Fruit fly (Drosophila melanogaster) whole organism, embryonic: ENCODE results near the gene CG6912.
A peak's percentile ranks its signal among the peaks of the same experiment; 100 is the strongest.

ENCODE experiments used
- Bteb2 ChIP-seq: fragments of 200-800 bp; sonication (Bioruptor generic); optimal IDR thresholded peaks from 2 replicates; lab custom pipeline; 2016; ENCODE audit warnings: missing biosample characterization, missing genetic modification characterization
- CG10366 ChIP-seq: fragments of 200-800 bp; sonication (Bioruptor generic); IDR thresholded peaks from 2 replicates; pipeline ENCODE4 v1.3.6; 2022; ENCODE audit warnings: missing biosample characterization, missing genetic modification characterization
- CG11560 ChIP-seq: fragments of 200-800 bp; sonication (Bioruptor generic); IDR thresholded peaks from 3 replicates; pipeline ENCODE4 v1.3.6; 2022; ENCODE audit warnings: missing biosample characterization, missing genetic modification characterization
- CG12071 ChIP-seq: fragments of 200-800 bp; sonication (Bioruptor generic); optimal IDR thresholded peaks from 3 replicates; lab custom pipeline; 2018; ENCODE audit warnings: missing biosample characterization, mild to moderate bottlenecking, missing genetic modification characterization
- CG12236 ChIP-seq: fragments of 200-800 bp; sonication (Bioruptor generic); optimal IDR thresholded peaks from 2 replicates; lab custom pipeline; 2016; ENCODE audit warnings: missing biosample characterization, missing genetic modification characterization
- CG14014 ChIP-seq: fragments of 200-800 bp; sonication (Bioruptor generic); IDR thresholded peaks from 2 replicates; pipeline ENCODE4 v1.3.6; 2022; ENCODE audit warnings: missing biosample characterization, missing genetic modification characterization
- CG14965 ChIP-seq: fragments of 200-800 bp; sonication (Bioruptor generic); optimal IDR thresholded peaks from 2 replicates; lab custom pipeline; 2016; ENCODE audit warnings: missing biosample characterization, missing genetic modification characterization, borderline replicate concordance
- CG16863 ChIP-seq: fragments of 200-800 bp; sonication (Bioruptor generic); optimal IDR thresholded peaks from 3 replicates; lab custom pipeline; 2016; ENCODE audit warnings: missing biosample characterization, missing genetic modification characterization
- CG17802 ChIP-seq: fragments of 200-800 bp; sonication (Bioruptor generic); optimal IDR thresholded peaks from 2 replicates; lab custom pipeline; 2018; ENCODE audit warnings: missing biosample characterization, mild to moderate bottlenecking, missing genetic modification characterization, moderate library complexity
- CG2116 ChIP-seq: fragments of 200-800 bp; sonication (Bioruptor generic); optimal IDR thresholded peaks from 3 replicates; lab custom pipeline; 2018; ENCODE audit warnings: missing biosample characterization, mild to moderate bottlenecking, missing genetic modification characterization
- CG3065 ChIP-seq: fragments of 200-800 bp; sonication (Bioruptor generic); optimal IDR thresholded peaks from 2 replicates; lab custom pipeline; 2016; ENCODE audit warnings: missing biosample characterization, missing genetic modification characterization
- CG4282 ChIP-seq: fragments of 200-800 bp; sonication (Bioruptor generic); optimal IDR thresholded peaks from 2 replicates; lab custom pipeline; 2016; ENCODE audit warnings: missing biosample characterization, missing genetic modification characterization
- CG4404 ChIP-seq: fragments of 200-800 bp; sonication (Bioruptor generic); IDR thresholded peaks from 2 replicates; pipeline ENCODE4 v1.3.6; 2022; ENCODE audit warnings: missing biosample characterization, missing genetic modification characterization
- CG6254 ChIP-seq: fragments of 200-800 bp; sonication (Bioruptor generic); optimal IDR thresholded peaks from 3 replicates; lab custom pipeline; 2017; ENCODE audit warnings: mild to moderate bottlenecking, missing biosample characterization, missing genetic modification reagents, missing genetic modification characterization
- CG6791 ChIP-seq: fragments of 200-800 bp; sonication (Bioruptor generic); IDR thresholded peaks from 3 replicates; pipeline ENCODE4 v1.3.6; 2022; ENCODE audit warnings: missing biosample characterization, missing genetic modification characterization; ENCODE audit not compliant: partially characterized antibody
- CG8944 ChIP-seq: fragments of 200-800 bp; sonication (Bioruptor generic); optimal IDR thresholded peaks from 3 replicates; lab custom pipeline; 2016; ENCODE audit warnings: missing biosample characterization, missing genetic modification characterization
- CG9215 ChIP-seq: fragments of 200-800 bp; sonication (Bioruptor generic); IDR thresholded peaks from 2 replicates; pipeline ENCODE4 v1.3.6; 2022; ENCODE audit warnings: missing biosample characterization, missing genetic modification characterization
- CG9437 ChIP-seq: fragments of 200-800 bp; sonication (Bioruptor generic); optimal IDR thresholded peaks from 2 replicates; lab custom pipeline; 2018; ENCODE audit warnings: missing biosample characterization, mild to moderate bottlenecking, missing genetic modification characterization
- CG9609 ChIP-seq: fragments of 200-800 bp; sonication (Bioruptor generic); optimal IDR thresholded peaks from 3 replicates; lab custom pipeline; 2016; ENCODE audit warnings: missing biosample characterization, missing genetic modification characterization
- Chrac-16 ChIP-seq: fragments of 200-800 bp; sonication (Bioruptor generic); optimal IDR thresholded peaks from 3 replicates; lab custom pipeline; 2016; ENCODE audit warnings: missing biosample characterization, missing genetic modification characterization
- D19A ChIP-seq: fragments of 200-800 bp; optimal IDR thresholded peaks from 3 replicates; lab custom pipeline; 2019; ENCODE audit warnings: missing biosample characterization, mild to moderate bottlenecking, missing genetic modification characterization, moderate library complexity
- Dp ChIP-seq: fragments of 200-800 bp; sonication (Bioruptor generic); optimal IDR thresholded peaks from 2 replicates; lab custom pipeline; 2018; ENCODE audit warnings: missing biosample characterization, mild to moderate bottlenecking, missing genetic modification characterization, moderate library complexity
- E2f2 ChIP-seq: fragments of 200-800 bp; sonication (Bioruptor generic); IDR thresholded peaks from 2 replicates; pipeline ENCODE4 v1.3.6; 2022; ENCODE audit warnings: missing biosample characterization, missing genetic modification characterization
- HLH4C ChIP-seq: fragments of 200-800 bp; sonication (Bioruptor generic); IDR thresholded peaks from 3 replicates; pipeline ENCODE4 v1.3.6; 2022; ENCODE audit warnings: missing biosample characterization, missing genetic modification characterization; ENCODE audit not compliant: partially characterized antibody
- Jarid2 ChIP-seq: fragments of 200-800 bp; sonication (Bioruptor generic); optimal IDR thresholded peaks from 3 replicates; lab custom pipeline; 2017; ENCODE audit warnings: mild to moderate bottlenecking, missing biosample characterization, missing genetic modification reagents, missing genetic modification characterization
- Meics ChIP-seq: fragments of 200-800 bp; sonication (Bioruptor generic); optimal IDR thresholded peaks from 2 replicates; lab custom pipeline; 2017; ENCODE audit warnings: missing biosample characterization, mild to moderate bottlenecking, missing genetic modification characterization
- Mes4 ChIP-seq: fragments of 200-800 bp; sonication (Bioruptor generic); optimal IDR thresholded peaks from 2 replicates; lab custom pipeline; 2016; ENCODE audit warnings: missing biosample characterization, missing genetic modification characterization
- Usf ChIP-seq: fragments of 200-800 bp; sonication (Bioruptor generic); optimal IDR thresholded peaks from 2 replicates; lab custom pipeline; 2017; ENCODE audit warnings: missing genotype, missing biosample characterization, missing genetic modification characterization
- ac ChIP-seq: fragments of 200-800 bp; sonication (Bioruptor generic); optimal IDR thresholded peaks from 3 replicates; lab custom pipeline; 2017; ENCODE audit warnings: missing biosample characterization, mild to moderate bottlenecking, missing genetic modification characterization
- br ChIP-seq: fragments of >200 bp; optimal IDR thresholded peaks from 2 replicates; lab custom pipeline; 2017
- cad ChIP-seq: fragments of >200 bp; optimal IDR thresholded peaks from 2 replicates; lab custom pipeline; 2017; ENCODE audit warnings: missing biosample characterization, missing genetic modification characterization
- caup ChIP-seq: fragments of 200-800 bp; sonication (Bioruptor generic); optimal IDR thresholded peaks from 3 replicates; lab custom pipeline; 2017; ENCODE audit warnings: missing biosample characterization, mild to moderate bottlenecking, missing genetic modification characterization, moderate library complexity; ENCODE audit not compliant: severe bottlenecking
- cwo ChIP-seq: fragments of 200-800 bp; sonication (Bioruptor generic); optimal IDR thresholded peaks from 3 replicates; lab custom pipeline; 2017; ENCODE audit warnings: missing biosample characterization, missing genetic modification characterization, mild to moderate bottlenecking, moderate library complexity, missing genetic modification reagents
- gcm2 ChIP-seq: fragments of 200-800 bp; sonication (Bioruptor generic); optimal IDR thresholded peaks from 2 replicates; lab custom pipeline; 2016; ENCODE audit warnings: missing biosample characterization, missing genetic modification characterization
- hth ChIP-seq: fragments of >200 bp; optimal IDR thresholded peaks from 2 replicates; lab custom pipeline; 2017; ENCODE audit warnings: inconsistent platforms
- kah ChIP-seq: fragments of 200-800 bp; sonication (Bioruptor generic); optimal IDR thresholded peaks from 2 replicates; lab custom pipeline; 2018; ENCODE audit warnings: missing biosample characterization, mild to moderate bottlenecking, missing genetic modification characterization
- lilli ChIP-seq: fragments of 200-800 bp; sonication (Bioruptor generic); optimal IDR thresholded peaks from 3 replicates; lab custom pipeline; 2016; ENCODE audit warnings: missing biosample characterization, missing genetic modification characterization
- lmd ChIP-seq: fragments of 200-800 bp; sonication (Bioruptor generic); IDR thresholded peaks from 2 replicates; pipeline ENCODE4 v1.3.6; 2022; ENCODE audit warnings: missing biosample characterization, missing genetic modification characterization
- luna ChIP-seq: fragments of 200-800 bp; sonication (Bioruptor generic); optimal IDR thresholded peaks from 2 replicates; lab custom pipeline; 2016; ENCODE audit warnings: missing biosample characterization, missing genetic modification characterization
- mld ChIP-seq: fragments of 200-800 bp; sonication (Bioruptor generic); IDR thresholded peaks from 3 replicates; pipeline ENCODE4 v1.3.6; 2022; ENCODE audit warnings: missing biosample characterization, missing genetic modification characterization; ENCODE audit not compliant: partially characterized antibody
- pb ChIP-seq: fragments of 200-800 bp; sonication (Bioruptor generic); optimal IDR thresholded peaks from 3 replicates; lab custom pipeline; 2016; ENCODE audit warnings: missing biosample characterization, missing genetic modification characterization
- phol ChIP-seq: fragments of 200-800 bp; sonication (Bioruptor generic); optimal IDR thresholded peaks from 3 replicates; lab custom pipeline; 2018; ENCODE audit warnings: missing biosample characterization, mild to moderate bottlenecking, missing genetic modification characterization, moderate library complexity
- sens ChIP-seq: fragments of 200-800 bp; sonication (Bioruptor generic); peaks from one replicate; lab custom pipeline; 2016; ENCODE audit warnings: missing biosample characterization, missing genetic modification characterization
- sim ChIP-seq: fragments of 200-800 bp; sonication (Bioruptor generic); IDR thresholded peaks from 2 replicates; pipeline ENCODE4 v1.3.6; 2022; ENCODE audit warnings: missing biosample characterization, missing genetic modification characterization
- sisA ChIP-seq: fragments of 200-800 bp; sonication (Bioruptor generic); IDR thresholded peaks from 2 replicates; pipeline ENCODE4 v1.3.6; 2022; ENCODE audit warnings: missing biosample characterization, missing genetic modification characterization
- sna ChIP-seq: fragments of 200-800 bp; sonication (Bioruptor generic); IDR thresholded peaks from 2 replicates; pipeline ENCODE4 v1.3.6; 2022; ENCODE audit warnings: missing biosample characterization, missing genetic modification characterization; ENCODE audit not compliant: partially characterized antibody
- stwl ChIP-seq: fragments of 200-800 bp; sonication (Bioruptor generic); optimal IDR thresholded peaks from 3 replicates; lab custom pipeline; 2018; ENCODE audit warnings: missing biosample characterization, mild to moderate bottlenecking, missing genetic modification characterization, moderate library complexity
- trh ChIP-seq: fragments of 200-800 bp; sonication (Bioruptor generic); optimal IDR thresholded peaks from 2 replicates; lab custom pipeline; 2016; ENCODE audit warnings: missing biosample characterization, missing genetic modification characterization
- usp ChIP-seq: fragments of >200 bp; optimal IDR thresholded peaks from 2 replicates; lab custom pipeline; 2017; ENCODE audit warnings: missing biosample characterization, missing genetic modification characterization

Gene CG6912

dm6 chr3R:15147872-15148444 is 11.2 kb upstream of the CG6912 start:
- TF ChIP-seq Mes4 (GFP tag; lab: Kevin White, UChicago): no peak
- peak; percentile 95 for TF ChIP-seq CG9215 (GFP tag; lab: Robert Waterston, UW)
- TF ChIP-seq CG10366: no peak
- no peak for TF ChIP-seq Chrac-16 (GFP tag; lab: Kevin White, UChicago)
- TF ChIP-seq CG9437: peak; percentile 99
- no peak for TF ChIP-seq ac (GFP tag; lab: Kevin White, UChicago)
- TF ChIP-seq Dp (GFP tag; lab: Kevin White, UChicago): peak; percentile 80
- TF ChIP-seq pb: no peak
- TF ChIP-seq E2f2 (GFP tag; lab: Robert Waterston, UW): peak; percentile 98
- no peak for TF ChIP-seq Usf (GFP tag; lab: Kevin White, UChicago)
- TF ChIP-seq Bteb2 (GFP tag; lab: Kevin White, UChicago): no peak
- TF ChIP-seq lmd (GFP tag; lab: Robert Waterston, UW): no peak
- TF ChIP-seq sisA: no peak
- TF ChIP-seq CG2116 (GFP tag; lab: Kevin White, UChicago): no peak
- no peak for TF ChIP-seq CG12071
- TF ChIP-seq stwl (tag; lab: Kevin White, UChicago): peak; percentile 4
- 0 out of 3 replicates have a peak, but pooled peaks have one; percentile 3 for TF ChIP-seq CG6791 (GFP tag; lab: Robert Waterston, UW)
- TF ChIP-seq caup: no peak
- TF ChIP-seq CG4282 (GFP tag; lab: Kevin White, UChicago): no peak
- TF ChIP-seq cwo (GFP tag; lab: Kevin White, UChicago): no peak
- TF ChIP-seq, all 482 proteins: peak for 6

DNA sequence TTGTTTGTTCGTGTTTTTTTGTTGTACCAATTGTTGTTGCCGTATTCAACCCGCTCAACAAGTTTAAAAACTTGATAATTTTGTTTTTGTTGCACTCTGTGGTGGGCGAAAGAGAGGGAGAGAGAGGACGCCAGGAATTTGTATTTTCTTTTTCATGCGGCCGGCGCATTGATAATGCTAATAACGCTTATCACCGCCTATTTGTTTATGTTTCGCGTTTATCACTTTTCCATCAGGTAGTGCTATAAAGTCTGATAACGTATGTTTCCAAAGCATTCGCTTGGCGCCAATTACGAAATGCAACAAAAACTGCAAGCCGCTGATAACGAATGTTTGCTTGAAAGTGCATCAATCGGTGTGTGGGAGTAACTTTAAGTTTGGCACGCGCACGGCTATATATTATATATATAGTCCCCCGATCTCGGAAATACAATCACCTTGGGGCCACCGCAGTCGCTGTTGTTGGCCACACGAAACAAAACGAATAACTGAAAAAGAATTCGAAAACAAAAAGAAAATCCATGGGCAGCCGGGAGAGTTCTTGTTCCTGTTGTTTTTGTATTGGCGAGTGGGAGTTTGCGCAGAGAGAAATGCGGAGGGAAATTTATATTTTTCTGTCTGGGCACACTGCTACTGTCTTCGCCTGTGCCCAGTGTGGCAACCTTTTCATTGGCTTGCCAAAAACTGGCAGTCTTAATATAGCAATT is 10.4 kb upstream of the CG6912 start, which contains the start of gene Glys:
Gene Glys (minus strand): TSS at position 494 of the 707 bp plus-strand sequence.
- TF ChIP-seq CG9609: no peak
- no peak for TF ChIP-seq phol (tag; lab: Kevin White, UChicago)
- TF ChIP-seq hth (lab: Kevin White, UChicago): no peak
- TF ChIP-seq CG14965: no peak
- TF ChIP-seq luna (GFP tag; lab: Kevin White, UChicago): no peak
- TF ChIP-seq cad: no peak
- TF ChIP-seq CG3065 (GFP tag; lab: Kevin White, UChicago): no peak
- no peak for TF ChIP-seq usp
- no peak for TF ChIP-seq br (lab: Kevin White, UChicago)
- peak; percentile 72 for TF ChIP-seq Jarid2 (GFP tag; lab: Kevin White, UChicago)
- no peak for TF ChIP-seq CG4404 (GFP tag; lab: Robert Waterston, UW)
- TF ChIP-seq Mes4 (GFP tag; lab: Kevin White, UChicago): no peak
- no peak for TF ChIP-seq trh (GFP tag; lab: Kevin White, UChicago)
- TF ChIP-seq HLH4C (GFP tag; lab: Robert Waterston, UW): peak; percentile 40; the same call in 1 of the 3 replicates
- TF ChIP-seq CG11560 (tag; lab: Robert Waterston, UW): no peak
- no peak for TF ChIP-seq E2f2 (GFP tag; lab: Robert Waterston, UW)
- TF ChIP-seq sim: no peak
- peak; percentile 20 for TF ChIP-seq lilli (GFP tag; lab: Kevin White, UChicago)
- TF ChIP-seq Meics (GFP tag; lab: Kevin White, UChicago): peak; percentile 34
- no peak for TF ChIP-seq sna (GFP tag; lab: Robert Waterston, UW)
- TF ChIP-seq mld (GFP tag; lab: Robert Waterston, UW): no peak
- TF ChIP-seq kah (GFP tag; lab: Kevin White, UChicago): no peak
- TF ChIP-seq CG8944 (GFP tag; lab: Kevin White, UChicago): no peak
- no peak for TF ChIP-seq D19A (tag; lab: Kevin White, UChicago)
- TF ChIP-seq sens: peak; percentile 76
- no peak for TF ChIP-seq gcm2
- TF ChIP-seq CG12236 (GFP tag; lab: Kevin White, UChicago): no peak
- no peak for TF ChIP-seq CG17802 (tag; lab: Kevin White, UChicago)
- no peak for TF ChIP-seq CG16863 (GFP tag; lab: Kevin White, UChicago)
- TF ChIP-seq CG14014 (GFP tag; lab: Robert Waterston, UW): no peak
- TF ChIP-seq Usf (GFP tag; lab: Kevin White, UChicago): no peak
- no peak for TF ChIP-seq CG6254 (GFP tag; lab: Kevin White, UChicago)
- TF ChIP-seq CG6791 (GFP tag; lab: Robert Waterston, UW): 0 out of 3 replicates have a peak, but pooled peaks have one; percentile 39
